Fruit fly (Drosophila melanogaster) whole organism, embryonic: Measurements from ENCODE around the gene CG10700.

Source experiments
- Aef1 ChIP-seq: fragments of 200-800 bp; sonication (Bioruptor generic); IDR thresholded peaks from 3 replicates; pipeline ENCODE4 v1.3.6; 2022; ENCODE audit warnings: missing biosample characterization, missing genetic modification characterization
- Atf3 ChIP-seq: fragments of 200-800 bp; sonication (Bioruptor generic); optimal IDR thresholded peaks from 3 replicates; lab custom pipeline; 2016; ENCODE audit warnings: missing biosample characterization, missing genetic modification characterization
- Awh ChIP-seq: fragments of 200-800 bp; sonication (Bioruptor generic); IDR thresholded peaks from 2 replicates; pipeline ENCODE4, ENCODE4 v1.3.6; 2022; ENCODE audit warnings: missing biosample characterization, missing genetic modification characterization
- C15 ChIP-seq: fragments of 200-800 bp; sonication (Bioruptor generic); IDR thresholded peaks from 3 replicates; pipeline ENCODE4 v1.3.6; 2022; ENCODE audit warnings: missing biosample characterization, missing genetic modification characterization
- CG10431 ChIP-seq: fragments of 200-800 bp; sonication (Bioruptor generic); optimal IDR thresholded peaks from 3 replicates; lab custom pipeline; 2018; ENCODE audit warnings: missing biosample characterization, mild to moderate bottlenecking, missing genetic modification characterization
- CG10959 ChIP-seq: fragments of 200-800 bp; sonication (Bioruptor generic); IDR thresholded peaks from 2 replicates; pipeline ENCODE4 v1.3.6; 2022; ENCODE audit warnings: missing biosample characterization, missing genetic modification characterization
- CG13287 ChIP-seq: fragments of 200-800 bp; sonication (Bioruptor generic); IDR thresholded peaks from 2 replicates; pipeline ENCODE4 v1.3.6; 2022; ENCODE audit warnings: missing biosample characterization, missing genetic modification characterization; ENCODE audit not compliant: partially characterized antibody
- CG13296 ChIP-seq: fragments of 200-800 bp; sonication (Bioruptor generic); optimal IDR thresholded peaks from 3 replicates; lab custom pipeline; 2018; ENCODE audit warnings: missing biosample characterization, mild to moderate bottlenecking, missing genetic modification characterization
- CG15514 ChIP-seq: fragments of 200-800 bp; sonication (Bioruptor generic); optimal IDR thresholded peaks from 3 replicates; lab custom pipeline; 2017; ENCODE audit warnings: missing biosample characterization, missing genetic modification characterization, mild to moderate bottlenecking, moderate library complexity, missing genetic modification reagents
- CG17912 ChIP-seq: fragments of 200-800 bp; sonication (Bioruptor generic); optimal IDR thresholded peaks from 2 replicates; lab custom pipeline; 2018; ENCODE audit warnings: missing biosample characterization, mild to moderate bottlenecking, missing genetic modification characterization
- CG32767 ChIP-seq: fragments of 200-800 bp; sonication (Bioruptor generic); IDR thresholded peaks from 2 replicates; pipeline ENCODE4 v1.3.6; 2022; ENCODE audit warnings: missing biosample characterization, missing genetic modification characterization
- CG43689 ChIP-seq: fragments of 200-800 bp; sonication (Bioruptor generic); IDR thresholded peaks from 2 replicates; pipeline ENCODE4 v1.3.6; 2022; ENCODE audit warnings: missing biosample characterization, missing genetic modification characterization
- CG4820 ChIP-seq: fragments of 200-800 bp; sonication (Bioruptor generic); optimal IDR thresholded peaks from 3 replicates; lab custom pipeline; 2016; ENCODE audit warnings: missing biosample characterization, missing genetic modification characterization
- CG7786 ChIP-seq: fragments of 200-800 bp; sonication (Bioruptor generic); optimal IDR thresholded peaks from 2 replicates; lab custom pipeline; 2016; ENCODE audit warnings: missing biosample characterization, missing genetic modification characterization
- CG8281 ChIP-seq: fragments of 200-800 bp; sonication (Bioruptor generic); optimal IDR thresholded peaks from 2 replicates; lab custom pipeline; 2018; ENCODE audit warnings: missing biosample characterization, mild to moderate bottlenecking, missing genetic modification characterization, moderate library complexity
- CG8765 ChIP-seq: fragments of 200-800 bp; sonication (Bioruptor generic); IDR thresholded peaks from 2 replicates; pipeline ENCODE4 v1.3.6; 2022; ENCODE audit warnings: missing biosample characterization, missing genetic modification characterization
- Dll ChIP-seq: fragments of 200-800 bp; sonication (Bioruptor generic); IDR thresholded peaks from 4 replicates; pipeline ENCODE4 v1.3.6; 2022; ENCODE audit warnings: missing biosample characterization, missing genetic modification characterization; ENCODE audit not compliant: partially characterized antibody
- Doc3 ChIP-seq: fragments of 200-800 bp; sonication (Bioruptor generic); IDR thresholded peaks from 3 replicates; pipeline ENCODE4 v1.3.6; 2022; ENCODE audit warnings: missing biosample characterization, missing genetic modification characterization; ENCODE audit not compliant: partially characterized antibody
- Elba2 ChIP-seq: fragments of 200-800 bp; sonication (Bioruptor generic); optimal IDR thresholded peaks from 3 replicates; lab custom pipeline; 2016; ENCODE audit warnings: missing biosample characterization, missing genetic modification characterization
- NC2β ChIP-seq: fragments of 200-800 bp; sonication (Bioruptor generic); optimal IDR thresholded peaks from 2 replicates; lab custom pipeline; 2016; ENCODE audit warnings: missing biosample characterization, missing genetic modification characterization
- Optix ChIP-seq: fragments of 200-800 bp; sonication (Bioruptor generic); IDR thresholded peaks from 3 replicates; pipeline ENCODE4 v1.3.6; 2022; ENCODE audit warnings: missing biosample characterization, missing genetic modification characterization
- PHDP ChIP-seq: fragments of 200-800 bp; sonication (Bioruptor generic); optimal IDR thresholded peaks from 3 replicates; lab custom pipeline; 2018; ENCODE audit warnings: missing biosample characterization, mild to moderate bottlenecking, missing genetic modification characterization, moderate library complexity
- Ptx1 ChIP-seq: fragments of 200-800 bp; sonication (Bioruptor generic); IDR thresholded peaks from 2 replicates; pipeline ENCODE4 v1.3.6; 2022; ENCODE audit warnings: missing biosample characterization, missing genetic modification characterization
- Sry-δ ChIP-seq: fragments of 200-800 bp; sonication (Bioruptor generic); optimal IDR thresholded peaks from 2 replicates; lab custom pipeline; 2016; ENCODE audit warnings: missing biosample characterization, missing genetic modification characterization
- Xbp1 ChIP-seq: fragments of 200-800 bp; sonication (Bioruptor generic); optimal IDR thresholded peaks from 3 replicates; lab custom pipeline; 2016; ENCODE audit warnings: missing biosample characterization, mild to moderate bottlenecking, missing genetic modification characterization
- Xrp1 ChIP-seq: fragments of 200-800 bp; sonication (Bioruptor generic); IDR thresholded peaks from 2 replicates; pipeline ENCODE4 v1.3.6; 2022; ENCODE audit warnings: missing biosample characterization, missing genetic modification characterization
- al ChIP-seq: fragments of 200-800 bp; sonication (Bioruptor generic); IDR thresholded peaks from 2 replicates; pipeline ENCODE4 v1.3.6; 2022; ENCODE audit warnings: missing biosample characterization, missing genetic modification characterization
- ase ChIP-seq: fragments of 200-800 bp; sonication (Bioruptor generic); IDR thresholded peaks from 3 replicates; pipeline ENCODE4 v1.3.6; 2022; ENCODE audit warnings: missing biosample characterization, missing genetic modification characterization
- corto ChIP-seq: fragments of 200-800 bp; sonication (Bioruptor generic); optimal IDR thresholded peaks from 2 replicates; lab custom pipeline; 2016; ENCODE audit warnings: missing biosample characterization, mild to moderate bottlenecking, missing genetic modification characterization, moderate library complexity
- da ChIP-seq: fragments of 200-800 bp; sonication (Bioruptor generic); optimal IDR thresholded peaks from 2 replicates; lab custom pipeline; 2016; ENCODE audit warnings: missing biosample characterization, missing genetic modification characterization
- danr ChIP-seq: fragments of 200-800 bp; sonication (Bioruptor generic); IDR thresholded peaks from 2 replicates; pipeline ENCODE4 v1.3.6; 2022; ENCODE audit warnings: missing biosample characterization, missing genetic modification characterization
- dysf ChIP-seq: fragments of 200-800 bp; sonication (Bioruptor generic); IDR thresholded peaks from 3 replicates; pipeline ENCODE4 v1.3.6; 2022; ENCODE audit warnings: missing biosample characterization, missing genetic modification characterization
- gce ChIP-seq: fragments of 200-800 bp; sonication (Bioruptor generic); IDR thresholded peaks from 3 replicates; pipeline ENCODE4 v1.3.6; 2022; ENCODE audit warnings: missing biosample characterization, missing genetic modification characterization
- gsb-n ChIP-seq: fragments of 200-800 bp; sonication (Bioruptor generic); optimal IDR thresholded peaks from 3 replicates; lab custom pipeline; 2018; ENCODE audit warnings: missing biosample characterization, mild to moderate bottlenecking, missing genetic modification characterization
- ham ChIP-seq: fragments of 200-800 bp; sonication (Bioruptor generic); IDR thresholded peaks from 2 replicates; pipeline ENCODE4 v1.3.6; 2022; ENCODE audit warnings: missing biosample characterization, missing genetic modification characterization
- insv ChIP-seq, 2 experiments: fragments of 200-800 bp; sonication (Bioruptor generic); optimal IDR thresholded peaks; 3 replicates each; lab custom pipeline; 2016 to 2018; ENCODE audit warnings: missing biosample characterization in 2 of 2, missing genetic modification characterization in 2 of 2
- mld ChIP-seq: fragments of 200-800 bp; sonication (Bioruptor generic); IDR thresholded peaks from 3 replicates; pipeline ENCODE4 v1.3.6; 2022; ENCODE audit warnings: missing biosample characterization, missing genetic modification characterization; ENCODE audit not compliant: partially characterized antibody
- org-1 ChIP-seq: fragments of 200-800 bp; sonication (Bioruptor generic); optimal IDR thresholded peaks from 2 replicates; lab custom pipeline; 2017; ENCODE audit warnings: missing biosample characterization, missing genetic modification characterization
- psq ChIP-seq: fragments of 200-800 bp; sonication (Bioruptor generic); optimal IDR thresholded peaks from 2 replicates; lab custom pipeline; 2017; ENCODE audit warnings: missing biosample characterization, missing genetic modification characterization
- pum ChIP-seq: fragments of 200-800 bp; sonication (Bioruptor generic); optimal IDR thresholded peaks from 2 replicates; lab custom pipeline; 2016; ENCODE audit warnings: missing biosample characterization, missing genetic modification characterization
- row ChIP-seq: fragments of 200-800 bp; sonication (Bioruptor generic); IDR thresholded peaks from 3 replicates; pipeline ENCODE4 v1.3.6; 2022; ENCODE audit warnings: missing biosample characterization, missing genetic modification characterization
- schlank ChIP-seq: fragments of 200-800 bp; sonication (Bioruptor generic); optimal IDR thresholded peaks from 2 replicates; lab custom pipeline; 2018; ENCODE audit warnings: missing biosample characterization, mild to moderate bottlenecking, missing genetic modification characterization
- sens ChIP-seq: fragments of 200-800 bp; sonication (Bioruptor generic); peaks from one replicate; lab custom pipeline; 2016; ENCODE audit warnings: missing biosample characterization, missing genetic modification characterization
- sisA ChIP-seq: fragments of 200-800 bp; sonication (Bioruptor generic); IDR thresholded peaks from 2 replicates; pipeline ENCODE4 v1.3.6; 2022; ENCODE audit warnings: missing biosample characterization, missing genetic modification characterization
- sqz ChIP-seq: fragments of 200-800 bp; sonication (Bioruptor generic); optimal IDR thresholded peaks from 3 replicates; lab custom pipeline; 2018; ENCODE audit warnings: missing biosample characterization, mild to moderate bottlenecking, missing genetic modification characterization
- ssp ChIP-seq: fragments of 200-800 bp; sonication (Bioruptor generic); IDR thresholded peaks from 2 replicates; pipeline ENCODE4 v1.3.6; 2022; ENCODE audit warnings: missing biosample characterization, missing genetic modification characterization
- stc ChIP-seq: fragments of 200-800 bp; sonication (Bioruptor generic); IDR thresholded peaks from 2 replicates; pipeline ENCODE4 v1.3.6; 2022; ENCODE audit warnings: missing biosample characterization, missing genetic modification characterization
- tll ChIP-seq, 2 experiments: fragments of 200-800 bp in 1 of 2; fragments of >200 bp in 1 of 2; sonication (Bioruptor generic) in 1 of 2; optimal IDR thresholded peaks; 2 replicates each; lab custom pipeline; 2017 to 2019; ENCODE audit warnings: missing biosample characterization in 2 of 2, missing genetic modification characterization in 2 of 2, mild to moderate bottlenecking in 1 of 2, moderate library complexity in 1 of 2
- toy ChIP-seq: fragments of 200-800 bp; sonication (Bioruptor generic); IDR thresholded peaks from 2 replicates; pipeline ENCODE4 v1.3.6; 2022; ENCODE audit warnings: missing biosample characterization, missing genetic modification characterization
- ttk ChIP-seq: fragments of 200-800 bp; sonication (Bioruptor generic); IDR thresholded peaks from 2 replicates; pipeline ENCODE4 v2.1.2; 2022; ENCODE audit warnings: missing biosample characterization, missing genetic modification characterization
- tup ChIP-seq: fragments of 200-800 bp; sonication (Bioruptor generic); optimal IDR thresholded peaks from 2 replicates; lab custom pipeline; 2016; ENCODE audit warnings: missing biosample characterization, mild to moderate bottlenecking, missing genetic modification characterization, moderate library complexity
- wek ChIP-seq: fragments of 200-800 bp; sonication (Bioruptor generic); optimal IDR thresholded peaks from 3 replicates; lab custom pipeline; 2018; ENCODE audit warnings: missing biosample characterization, mild to moderate bottlenecking, missing genetic modification characterization, moderate library complexity

The CG10700 gene

DNA sequence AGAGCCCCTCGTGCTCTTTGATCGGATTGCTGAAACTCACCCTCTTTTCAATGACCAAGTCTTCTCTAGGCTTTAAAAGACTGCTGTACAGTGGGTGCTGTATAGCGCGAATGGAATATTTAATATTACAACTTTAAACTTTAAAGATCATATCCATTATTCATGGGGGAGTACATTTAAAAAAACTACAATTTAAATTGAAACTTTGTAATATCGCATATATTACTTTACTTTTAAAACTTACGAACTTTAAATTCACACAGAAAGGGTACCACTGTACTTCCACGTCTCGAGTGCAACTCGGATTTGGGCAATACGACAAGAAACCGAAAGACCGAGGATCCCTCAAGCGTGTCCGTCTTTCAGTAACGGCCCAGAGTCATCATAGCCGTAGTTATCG, 19.9 kb downstream of the CG10700 start, which contains the start of gene Phlpp (continued):
- TF ChIP-seq sisA (GFP tag; lab: Robert Waterston, UW) (peak; percentile 60), corto (GFP tag; lab: Kevin White, UChicago) (no peak), CG17912 (no peak), Sry-δ (GFP tag; lab: Kevin White, UChicago) (no peak), CG13287 (no peak), Xbp1 (GFP tag; lab: Kevin White, UChicago) (peak; percentile 59), ase (peak; percentile 47; the same call in 1 of the 3 replicates), gce (GFP tag; lab: Robert Waterston, UW) (peak; percentile 73; the same call in 2 of the 3 replicates), al (GFP tag; lab: Robert Waterston, UW) (no peak), CG15514 (GFP tag; lab: Kevin White, UChicago) (no peak), wek (GFP tag; lab: Kevin White, UChicago) (no peak), CG7786 (GFP tag; lab: Kevin White, UChicago) (no peak), CG10959 (peak; percentile 71), Elba2 (GFP tag; lab: Kevin White, UChicago) (peak; percentile 18), CG43689 (GFP tag; lab: Robert Waterston, UW) (no peak), Doc3 (GFP tag; lab: Robert Waterston, UW) (no peak), ham (no peak), tll (GFP tag; optimal IDR thresholded peaks at IDR 0.05; lab: Kevin White, UChicago) (no peak), CG8765 (GFP tag; lab: Robert Waterston, UW) (peak; percentile 51; the same call in 1 of the 2 replicates), Dll (GFP tag; lab: Robert Waterston, UW) (no peak), NC2β (GFP tag; lab: Kevin White, UChicago) (no peak), toy (GFP tag; lab: Robert Waterston, UW) (no peak), ttk (GFP tag; lab: Robert Waterston, UW) (no peak), stc (GFP tag; lab: Robert Waterston, UW) (0 out of 2 replicates have a peak, but pooled peaks have one; percentile 39), Optix (GFP tag; lab: Robert Waterston, UW) (no peak), C15 (GFP tag; lab: Robert Waterston, UW) (0 out of 3 replicates have a peak, but pooled peaks have one; percentile 44), CG10431 (GFP tag; lab: Kevin White, UChicago) (no peak), CG13296 (GFP tag; lab: Kevin White, UChicago) (no peak), pum (GFP tag; lab: Kevin White, UChicago) (peak; percentile 33), org-1 (GFP tag; lab: Kevin White, UChicago) (no peak), Atf3 (GFP tag; lab: Kevin White, UChicago) (no peak), PHDP (tag; lab: Kevin White, UChicago) (no peak), Aef1 (GFP tag; lab: Robert Waterston, UW) (peak; percentile 18; the same call in 1 of the 3 replicates), insv (GFP tag; optimal IDR thresholded peaks at IDR 0.05; lab: Kevin White, UChicago) (no peak), sqz (GFP tag; lab: Kevin White, UChicago) (no peak), mld (no peak), schlank (tag; lab: Kevin White, UChicago) (no peak), sens (GFP tag; lab: Kevin White, UChicago) (peak; percentile 95), CG32767 (no peak), psq (GFP tag; lab: Kevin White, UChicago) (no peak), CG4820 (GFP tag; lab: Kevin White, UChicago) (no peak), danr (GFP tag; lab: Robert Waterston, UW) (no peak), Ptx1 (GFP tag; lab: Robert Waterston, UW) (peak; percentile 78), ssp (GFP tag; lab: Robert Waterston, UW) (peak; percentile 45), tup (GFP tag; lab: Kevin White, UChicago) (no peak), dysf (GFP tag; lab: Robert Waterston, UW) (peak; percentile 69), da (GFP tag; lab: Kevin White, UChicago) (no peak), gsb-n (no peak), CG8281 (no peak), Awh (GFP tag; lab: Robert Waterston, UW) (0 out of 2 replicates have a peak, but pooled peaks have one; percentile 51), row (GFP tag; lab: Robert Waterston, UW) (peak; percentile 66), Xrp1 (GFP tag; lab: Robert Waterston, UW) (peak; percentile 89)
